Fruit fly (Drosophila melanogaster) whole organism: ENCODE results near the gene CG31245.

ENCODE experiments used
- CG8478 ChIP-seq: fragments of >200 bp; optimal IDR thresholded peaks from 2 replicates; lab custom pipeline; 2018; ENCODE audit warnings: inconsistent platforms
- Dll ChIP-seq: fragments of >200 bp; optimal IDR thresholded peaks from 2 replicates; lab custom pipeline; 2017
- EcR ChIP-seq, 2 experiments: fragments of >200 bp; optimal IDR thresholded peaks; 2 replicates each; lab custom pipeline; 2017; ENCODE audit warnings: missing biosample characterization in 2 of 2, missing genetic modification characterization in 2 of 2, missing genetic modification reagents in 2 of 2
- pan ChIP-seq: fragments of >200 bp; optimal IDR thresholded peaks from 2 replicates; lab custom pipeline; 2017
- psq ChIP-seq: fragments of >200 bp; optimal IDR thresholded peaks from 2 replicates; lab custom pipeline; 2017
- usp ChIP-seq: fragments of >200 bp; optimal IDR thresholded peaks from 2 replicates; lab custom pipeline; 2017; ENCODE audit warnings: missing biosample characterization, missing genetic modification characterization, mixed read lengths

The CG31245 gene

DNA sequence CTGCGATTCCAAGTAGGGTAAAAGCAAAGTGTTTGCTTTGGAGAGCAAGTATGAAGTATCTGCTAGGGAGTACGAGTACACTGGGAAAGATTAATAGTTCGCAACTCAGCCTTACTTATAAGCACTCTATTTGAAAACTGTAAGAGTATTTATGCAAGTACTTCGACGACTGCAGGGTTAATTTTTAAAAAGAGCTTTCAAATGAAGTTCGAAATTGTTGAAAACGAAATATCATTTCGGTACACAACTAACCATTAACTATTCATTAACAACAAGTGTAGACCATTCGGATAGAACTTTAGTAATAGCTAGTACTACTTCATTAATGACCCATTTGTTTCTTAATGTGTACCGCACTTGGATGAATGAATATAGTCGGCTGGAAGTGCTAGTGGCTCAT, 6.3 kb upstream of the CG31245 start:
- no peak for TF ChIP-seq pan (lab: Kevin White, UChicago)
- TF ChIP-seq CG8478 (lab: Kevin White, UChicago) = no peak
- TF ChIP-seq Dll (lab: Kevin White, UChicago) = no peak
- TF ChIP-seq psq (lab: Kevin White, UChicago) = no peak
- no peak for TF ChIP-seq EcR (GFP tag; optimal IDR thresholded peaks at IDR 0.05; lab: Kevin White, UChicago)
- TF ChIP-seq usp = no peak

DNA sequence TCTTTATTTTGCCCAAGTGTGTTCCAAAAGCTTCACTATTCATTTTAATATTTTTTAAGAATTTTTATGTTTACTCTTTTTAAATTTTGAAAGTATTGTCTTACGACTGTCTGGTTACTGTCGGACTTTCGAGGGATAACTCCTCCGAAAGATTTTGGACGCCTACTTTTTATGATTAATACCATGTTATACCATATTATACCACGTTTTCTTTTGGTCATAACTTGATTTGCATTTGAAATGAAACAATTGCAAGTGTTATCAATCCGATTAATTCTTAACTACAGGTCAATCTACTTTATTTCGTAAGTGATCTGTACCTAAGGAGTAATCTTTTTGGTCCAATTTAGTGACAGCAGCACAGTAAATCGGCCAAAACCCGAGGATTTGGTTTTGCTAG, 1.1 kb downstream of the CG31245 start, which contains the start of gene CG31404:
TSS of gene CG31404 (minus strand) at position 101 of the 400 bp plus-strand sequence.
- TF ChIP-seq Dll (lab: Kevin White, UChicago) (no peak), usp (no peak), pan (lab: Kevin White, UChicago) (no peak)

DNA sequence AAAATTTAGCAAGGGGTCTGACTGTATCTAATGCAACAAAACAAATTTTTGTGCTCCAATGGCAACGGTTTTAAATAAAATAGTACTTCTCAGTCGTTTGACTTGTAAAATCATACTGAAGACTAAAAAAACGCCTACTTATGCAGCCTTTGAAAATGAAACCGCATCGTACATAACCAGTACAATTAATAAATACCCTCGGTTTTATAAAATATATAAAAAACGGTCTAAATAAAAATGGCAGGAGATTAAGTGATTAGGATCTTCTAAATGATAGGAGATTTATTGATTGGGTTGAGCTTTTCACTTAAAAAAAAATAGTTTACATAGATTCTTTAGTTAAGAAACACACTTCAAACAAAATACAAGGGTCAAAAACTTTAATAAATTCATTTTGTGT, 2.3 kb downstream of the CG31245 start, which contains the start of gene CG3581:
TSS of gene CG3581 (minus strand) at position 101 of the 400 bp plus-strand sequence.
- TF ChIP-seq CG8478 (lab: Kevin White, UChicago) (no peak), Dll (lab: Kevin White, UChicago) (no peak), psq (lab: Kevin White, UChicago) (no peak), usp (no peak), pan (lab: Kevin White, UChicago) (no peak), EcR (GFP tag; optimal IDR thresholded peaks at IDR 0.05; lab: Kevin White, UChicago) (no peak)

DNA sequence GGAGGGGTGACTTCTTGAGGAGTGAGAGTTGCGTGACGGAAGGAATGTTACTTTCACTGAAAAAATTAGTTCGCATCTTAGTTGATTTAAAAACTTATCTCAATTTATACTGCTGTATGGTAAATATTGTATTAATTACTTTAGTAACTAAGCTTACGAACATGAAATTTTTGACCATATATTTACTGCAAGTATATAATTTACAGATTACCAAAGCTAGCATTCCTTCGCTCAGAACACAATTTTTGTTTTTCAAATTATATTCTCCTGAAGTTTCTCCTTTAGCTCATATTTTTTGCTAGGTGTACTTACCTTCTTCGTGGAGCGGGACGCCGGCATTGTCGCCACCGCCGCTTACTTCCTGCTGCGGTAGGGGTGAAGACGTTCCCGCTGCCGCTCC, 6.3 kb downstream of the CG31245 start:
- TF ChIP-seq pan (lab: Kevin White, UChicago) (no peak), usp (no peak), EcR (GFP tag; optimal IDR thresholded peaks at IDR 0.05; lab: Kevin White, UChicago) (no peak), psq (lab: Kevin White, UChicago) (no peak), Dll (lab: Kevin White, UChicago) (no peak), CG8478 (lab: Kevin White, UChicago) (no peak)

DNA sequence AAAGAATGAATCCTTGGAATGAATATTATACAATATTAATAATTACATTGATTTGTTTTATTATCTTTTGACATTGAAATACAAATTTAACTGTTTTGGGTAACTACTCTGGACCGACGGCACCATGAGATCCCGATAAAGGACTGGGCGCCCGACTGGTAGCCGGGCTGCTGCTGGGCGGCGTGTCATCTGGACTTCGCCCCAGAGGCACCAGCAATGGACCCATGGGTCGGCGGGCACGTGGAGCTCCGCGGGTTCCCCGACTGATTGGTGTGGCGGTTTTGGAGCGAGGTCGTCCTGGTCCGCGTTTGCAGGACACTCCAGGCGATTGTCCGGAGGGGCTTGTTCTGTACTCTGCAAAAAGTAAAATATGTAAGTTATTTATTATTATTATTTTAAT, 8.0 kb downstream of the CG31245 start:
- TF ChIP-seq CG8478 (lab: Kevin White, UChicago) = no peak

DNA sequence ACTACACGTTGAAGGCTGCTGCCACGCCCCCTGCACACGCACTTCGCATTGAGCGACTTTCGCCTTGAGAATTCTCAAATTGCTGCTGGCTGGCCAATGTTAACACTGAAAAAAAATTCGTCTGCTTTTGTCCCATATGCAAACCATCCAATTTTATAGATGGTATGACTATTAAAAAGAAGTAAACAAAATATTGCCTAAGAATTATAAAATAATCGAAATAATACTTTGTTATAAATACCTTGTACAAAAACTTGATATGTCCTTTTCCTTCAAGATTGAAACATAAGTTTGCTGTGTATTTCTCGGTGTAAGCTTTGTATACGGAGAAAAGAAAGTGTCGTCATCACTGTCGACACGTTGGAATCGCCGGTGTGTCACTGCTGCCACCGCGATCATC, 14.1 kb downstream of the CG31245 start:
- TF ChIP-seq EcR (GFP tag; optimal IDR thresholded peaks at IDR 0.05; lab: Kevin White, UChicago) (no peak), usp (no peak), psq (lab: Kevin White, UChicago) (no peak), CG8478 (lab: Kevin White, UChicago) (no peak), Dll (lab: Kevin White, UChicago) (no peak), pan (lab: Kevin White, UChicago) (no peak)

DNA sequence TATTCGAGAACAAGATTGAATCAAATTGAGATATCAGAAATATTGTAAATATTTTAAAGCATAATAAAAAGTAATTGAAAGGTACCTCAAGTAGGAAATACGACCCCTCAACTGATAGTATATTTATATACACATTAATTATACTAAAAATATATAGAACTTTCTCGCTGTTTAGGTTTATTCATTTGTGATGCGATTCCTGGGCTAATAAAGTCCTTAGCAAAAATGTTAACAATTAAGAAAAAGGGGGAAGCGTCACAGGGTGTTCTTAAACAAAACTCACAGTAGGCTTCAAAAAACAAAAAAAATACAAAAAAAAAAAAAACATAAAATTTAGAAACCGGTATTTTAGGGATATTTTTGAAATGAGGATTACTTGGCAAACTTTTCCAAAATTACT, 23.3 kb downstream of the CG31245 start, which contains the start of gene CG43203:
TSS of gene CG43203 (plus strand) at position 301 of the 400 bp plus-strand sequence.
- no peak for TF ChIP-seq pan (lab: Kevin White, UChicago)
- TF ChIP-seq psq (lab: Kevin White, UChicago) = no peak
- TF ChIP-seq usp = no peak
- no peak for TF ChIP-seq Dll (lab: Kevin White, UChicago)
- no peak for TF ChIP-seq EcR (GFP tag; optimal IDR thresholded peaks at IDR 0.05; lab: Kevin White, UChicago)
- TF ChIP-seq CG8478 (lab: Kevin White, UChicago) = no peak

DNA sequence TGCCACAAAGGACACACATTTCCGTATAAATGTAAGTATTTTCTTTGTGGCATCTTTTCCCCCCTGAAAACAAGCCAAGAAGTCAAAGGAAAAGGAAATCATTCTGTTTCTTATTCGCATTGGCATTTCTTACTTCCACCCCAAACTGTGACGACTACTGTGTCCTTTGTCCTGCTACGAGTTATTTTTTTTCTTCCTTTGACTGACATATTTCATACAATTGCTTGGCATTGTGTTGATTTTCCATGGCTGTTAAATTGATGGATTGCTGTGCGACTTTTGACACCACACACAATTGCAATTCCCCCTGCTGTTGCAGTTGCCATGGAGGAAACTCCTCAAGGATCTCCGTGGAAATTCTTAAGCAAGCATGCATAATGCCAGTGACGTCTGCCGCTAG, 24.9 kb downstream of the CG31245 start:
- no peak for TF ChIP-seq psq (lab: Kevin White, UChicago)
- TF ChIP-seq pan (lab: Kevin White, UChicago) = no peak
- no peak for TF ChIP-seq Dll (lab: Kevin White, UChicago)
- no peak for TF ChIP-seq usp
- TF ChIP-seq CG8478 (lab: Kevin White, UChicago) = no peak
- TF ChIP-seq EcR (GFP tag; optimal IDR thresholded peaks at IDR 0.05; lab: Kevin White, UChicago) = no peak

DNA sequence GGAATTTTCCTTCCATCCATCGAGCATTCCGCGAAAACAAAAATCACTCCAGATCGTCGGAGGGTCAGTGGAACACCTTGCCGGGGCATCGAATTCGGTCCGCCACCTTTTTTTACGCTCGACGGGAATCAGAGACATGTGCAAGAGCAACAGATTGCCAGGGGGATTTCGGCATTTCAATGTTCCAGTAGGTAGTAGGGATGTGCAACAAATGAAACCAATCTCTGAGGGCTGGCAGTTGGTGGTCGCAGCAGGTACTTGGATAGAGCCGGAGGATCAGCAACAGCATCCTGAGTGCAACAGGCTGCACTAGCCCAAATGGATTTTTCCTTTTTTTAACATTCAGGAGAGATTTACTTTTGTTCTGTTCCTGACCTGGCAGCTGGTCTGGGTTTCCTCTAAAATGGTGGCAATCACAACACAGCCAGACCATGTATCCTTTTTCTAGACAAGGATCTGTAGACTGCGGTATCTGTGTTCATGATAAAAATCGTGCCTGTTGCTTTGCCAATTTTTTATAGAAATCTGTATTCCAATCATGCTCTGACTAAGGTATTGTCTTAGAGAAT, 26.6 kb downstream of the CG31245 start:
- TF ChIP-seq psq (lab: Kevin White, UChicago) (no peak), EcR (GFP tag; optimal IDR thresholded peaks at IDR 0.05; lab: Kevin White, UChicago) (no peak), usp (no peak)

DNA sequence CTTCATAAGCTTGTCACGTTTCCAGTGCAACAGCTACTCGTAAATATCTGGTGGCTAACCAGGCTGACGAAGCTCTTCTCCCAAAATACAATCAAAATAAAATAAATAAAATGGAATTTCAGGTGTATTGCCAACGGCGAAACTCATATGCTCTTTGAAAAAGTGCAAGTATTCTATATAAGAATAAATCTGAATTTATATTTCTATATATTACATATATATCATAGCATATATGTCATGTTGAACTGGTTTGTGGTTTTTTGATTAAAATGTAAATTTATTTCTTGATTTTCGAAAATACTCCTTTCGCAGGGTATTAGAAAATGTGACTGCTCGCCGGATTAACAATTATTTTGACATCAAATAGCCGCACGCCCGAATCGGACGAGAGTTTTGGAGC, 29.3 kb downstream of the CG31245 start:
- TF ChIP-seq usp (no peak), psq (lab: Kevin White, UChicago) (no peak), Dll (lab: Kevin White, UChicago) (no peak), pan (lab: Kevin White, UChicago) (no peak), EcR (GFP tag; optimal IDR thresholded peaks at IDR 0.05; lab: Kevin White, UChicago) (no peak), CG8478 (lab: Kevin White, UChicago) (no peak)

DNA sequence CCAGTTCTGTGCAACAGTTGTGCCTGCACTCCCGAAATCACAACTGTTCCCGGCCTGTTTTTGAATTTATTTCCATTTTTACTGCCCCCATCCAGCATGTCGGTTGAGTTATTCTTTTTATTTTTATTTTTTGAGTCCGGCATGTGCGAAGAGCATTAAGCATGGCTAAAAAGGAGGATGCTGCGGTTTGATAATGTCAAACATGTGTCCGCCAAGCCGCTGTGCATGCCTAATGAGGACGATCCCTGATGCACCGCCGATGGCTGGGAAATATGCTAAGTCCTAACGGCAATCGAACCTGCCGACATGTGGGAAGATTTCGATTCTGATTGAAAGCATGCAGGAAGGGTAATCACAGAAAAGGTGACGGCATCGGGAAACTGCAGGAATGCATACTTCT, 30.5 kb downstream of the CG31245 start:
- TF ChIP-seq pan (lab: Kevin White, UChicago) (no peak), usp (no peak), EcR (GFP tag; optimal IDR thresholded peaks at IDR 0.05; lab: Kevin White, UChicago) (no peak), Dll (lab: Kevin White, UChicago) (no peak), psq (lab: Kevin White, UChicago) (no peak), CG8478 (lab: Kevin White, UChicago) (no peak)

DNA sequence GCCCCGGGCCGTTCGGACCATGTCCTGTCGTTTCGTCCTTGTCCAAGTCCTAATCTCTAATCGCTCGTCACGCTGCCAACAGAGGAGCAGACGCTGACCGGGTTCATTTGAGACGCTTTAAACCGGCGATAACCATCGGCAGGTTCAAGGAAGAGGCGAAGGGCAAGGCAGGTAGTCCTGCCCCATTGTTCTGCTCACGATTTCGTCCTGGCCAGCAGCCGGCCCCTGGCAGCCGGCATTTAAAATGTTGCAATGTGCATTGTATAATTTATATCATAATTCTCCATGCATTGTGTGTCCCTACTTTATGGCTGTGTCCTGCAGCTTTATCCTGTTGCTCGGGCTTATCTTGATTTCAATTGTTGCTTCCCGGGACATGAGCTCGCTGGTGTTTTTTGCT, 31.8 kb downstream of the CG31245 start:
- TF ChIP-seq CG8478 (lab: Kevin White, UChicago) (no peak), usp (no peak), psq (lab: Kevin White, UChicago) (no peak), pan (lab: Kevin White, UChicago) (no peak), Dll (lab: Kevin White, UChicago) (no peak)
